Fruit fly (Drosophila melanogaster) whole organism, embryonic: Measurements from ENCODE around the gene mAcon1.
A peak's percentile ranks its signal among the peaks of the same experiment; 100 is the strongest.

Source experiments
- Asciz ChIP-seq: fragments of 200-800 bp; sonication (Bioruptor generic); optimal IDR thresholded peaks from 2 replicates; lab custom pipeline; 2017; ENCODE audit warnings: missing biosample characterization, mild to moderate bottlenecking, missing genetic modification characterization, missing genetic modification reagents
- Atf-2 ChIP-seq: fragments of 200-800 bp; sonication (Bioruptor generic); optimal IDR thresholded peaks from 2 replicates; lab custom pipeline; 2016; ENCODE audit warnings: missing biosample characterization, missing genetic modification characterization
- B-H1 ChIP-seq: fragments of 200-800 bp; sonication (Bioruptor generic); IDR thresholded peaks from 3 replicates; pipeline ENCODE4 v1.3.6; 2022; ENCODE audit warnings: missing biosample characterization, missing genetic modification characterization
- CG10321 ChIP-seq: fragments of 200-800 bp; sonication (Bioruptor generic); IDR thresholded peaks from 2 replicates; pipeline ENCODE4 v1.3.6; 2022; ENCODE audit warnings: missing biosample characterization, missing genetic modification characterization
- CG10431 ChIP-seq: fragments of 200-800 bp; sonication (Bioruptor generic); optimal IDR thresholded peaks from 3 replicates; lab custom pipeline; 2018; ENCODE audit warnings: missing biosample characterization, mild to moderate bottlenecking, missing genetic modification characterization
- CG10462 ChIP-seq: fragments of 200-800 bp; sonication (Bioruptor generic); optimal IDR thresholded peaks from 2 replicates; lab custom pipeline; 2016; ENCODE audit warnings: missing biosample characterization, missing genetic modification characterization
- CG10654 ChIP-seq: fragments of 200-800 bp; sonication (Bioruptor generic); optimal IDR thresholded peaks from 2 replicates; lab custom pipeline; 2016; ENCODE audit warnings: missing biosample characterization, missing genetic modification characterization
- CG12769 ChIP-seq: fragments of 200-800 bp; sonication (Bioruptor generic); optimal IDR thresholded peaks from 2 replicates; lab custom pipeline; 2019; ENCODE audit warnings: missing biosample characterization, mild to moderate bottlenecking, missing genetic modification characterization, moderate library complexity
- CG13775 ChIP-seq: fragments of 200-800 bp; sonication (Bioruptor generic); optimal IDR thresholded peaks from 3 replicates; lab custom pipeline; 2017; ENCODE audit warnings: missing biosample characterization, mild to moderate bottlenecking, missing genetic modification characterization
- CG15011 ChIP-seq: fragments of 200-800 bp; sonication (Bioruptor generic); optimal IDR thresholded peaks from 3 replicates; lab custom pipeline; 2018; ENCODE audit warnings: missing biosample characterization, mild to moderate bottlenecking, missing genetic modification characterization
- CG18262 ChIP-seq: fragments of 200-800 bp; optimal IDR thresholded peaks from 3 replicates; lab custom pipeline; 2019; ENCODE audit warnings: missing biosample characterization, mild to moderate bottlenecking, missing genetic modification characterization, moderate library complexity
- CG2678 ChIP-seq: fragments of 200-800 bp; sonication (Bioruptor generic); optimal IDR thresholded peaks from 3 replicates; lab custom pipeline; 2019; ENCODE audit warnings: missing biosample characterization, mild to moderate bottlenecking, missing genetic modification characterization, moderate library complexity
- CG30403 ChIP-seq: fragments of 200-800 bp; sonication (Bioruptor generic); optimal IDR thresholded peaks from 3 replicates; lab custom pipeline; 2016; ENCODE audit warnings: missing biosample characterization, missing genetic modification characterization
- CG31224 ChIP-seq: fragments of 200-800 bp; sonication (Bioruptor generic); IDR thresholded peaks from 2 replicates; pipeline ENCODE4 v1.3.6; 2022; ENCODE audit warnings: missing biosample characterization, missing genetic modification characterization
- CG31388 ChIP-seq: fragments of 200-800 bp; sonication (Bioruptor generic); optimal IDR thresholded peaks from 2 replicates; lab custom pipeline; 2016; ENCODE audit warnings: missing biosample characterization, missing genetic modification characterization
- CG32532 ChIP-seq: fragments of 200-800 bp; sonication (Bioruptor generic); IDR thresholded peaks from 2 replicates; pipeline ENCODE4 v1.3.6; 2022; ENCODE audit warnings: missing biosample characterization, missing genetic modification characterization
- CG34422 ChIP-seq: fragments of 200-800 bp; sonication (Bioruptor generic); IDR thresholded peaks from 3 replicates; pipeline ENCODE4 v1.3.6; 2022; ENCODE audit warnings: missing biosample characterization, missing genetic modification characterization
- CG6175 ChIP-seq: fragments of 200-800 bp; sonication (Bioruptor generic); IDR thresholded peaks from 3 replicates; pipeline ENCODE4 v1.3.6; 2022; ENCODE audit warnings: missing biosample characterization, missing genetic modification characterization
- CG6254 ChIP-seq: fragments of 200-800 bp; sonication (Bioruptor generic); optimal IDR thresholded peaks from 3 replicates; lab custom pipeline; 2017; ENCODE audit warnings: mild to moderate bottlenecking, missing biosample characterization, missing genetic modification reagents, missing genetic modification characterization
- CG6689 ChIP-seq: fragments of 200-800 bp; sonication (Bioruptor generic); IDR thresholded peaks from 2 replicates; pipeline ENCODE4 v1.3.6; 2022; ENCODE audit warnings: missing biosample characterization, missing genetic modification characterization
- CG6813 ChIP-seq: fragments of 200-800 bp; sonication (Bioruptor generic); optimal IDR thresholded peaks from 2 replicates; lab custom pipeline; 2017; ENCODE audit warnings: missing biosample characterization, missing genetic modification characterization, mild to moderate bottlenecking, moderate library complexity, missing genetic modification reagents
- CG7556 ChIP-seq: fragments of 200-800 bp; sonication (Bioruptor generic); optimal IDR thresholded peaks from 2 replicates; lab custom pipeline; 2017; ENCODE audit warnings: missing biosample characterization, mild to moderate bottlenecking, missing genetic modification characterization
- CG7963 ChIP-seq: fragments of 200-800 bp; sonication (Bioruptor generic); IDR thresholded peaks from 3 replicates; pipeline ENCODE4 v1.3.6; 2022; ENCODE audit warnings: missing biosample characterization, missing genetic modification characterization; ENCODE audit not compliant: partially characterized antibody
- CG8388 ChIP-seq: fragments of 200-800 bp; sonication (Bioruptor generic); optimal IDR thresholded peaks from 2 replicates; lab custom pipeline; 2019; ENCODE audit warnings: missing biosample characterization, mild to moderate bottlenecking, missing genetic modification characterization, moderate library complexity
- CG9932 ChIP-seq: fragments of 200-800 bp; sonication (Bioruptor generic); IDR thresholded peaks from 2 replicates; pipeline ENCODE4 v1.3.6; 2022; ENCODE audit warnings: missing biosample characterization, missing genetic modification characterization
- Chrac-16 ChIP-seq: fragments of 200-800 bp; sonication (Bioruptor generic); optimal IDR thresholded peaks from 3 replicates; lab custom pipeline; 2016; ENCODE audit warnings: missing biosample characterization, missing genetic modification characterization
- D19A ChIP-seq: fragments of 200-800 bp; optimal IDR thresholded peaks from 3 replicates; lab custom pipeline; 2019; ENCODE audit warnings: missing biosample characterization, mild to moderate bottlenecking, missing genetic modification characterization, moderate library complexity
- HLH3B ChIP-seq: fragments of 200-800 bp; sonication (Bioruptor generic); IDR thresholded peaks from 2 replicates; pipeline ENCODE4 v1.3.6; 2022; ENCODE audit warnings: missing biosample characterization, missing genetic modification characterization
- Lim3 ChIP-seq: fragments of 200-800 bp; sonication (Bioruptor generic); IDR thresholded peaks from 2 replicates; pipeline ENCODE4 v1.3.6; 2022; ENCODE audit warnings: missing biosample characterization, missing genetic modification characterization
- MBD-R2 ChIP-seq: fragments of 200-800 bp; sonication (Bioruptor generic); IDR thresholded peaks from 2 replicates; pipeline ENCODE4 v1.3.6; 2022; ENCODE audit warnings: missing biosample characterization, missing genetic modification characterization
- Myb ChIP-seq: fragments of 200-800 bp; sonication (Bioruptor generic); optimal IDR thresholded peaks from 2 replicates; lab custom pipeline; 2016; ENCODE audit warnings: missing biosample characterization, missing genetic modification characterization
- NC2α ChIP-seq: fragments of 200-800 bp; sonication (Bioruptor generic); optimal IDR thresholded peaks from 2 replicates; lab custom pipeline; 2016; ENCODE audit warnings: missing biosample characterization, missing genetic modification characterization
- Sox100B ChIP-seq: fragments of 200-800 bp; sonication (Bioruptor generic); optimal IDR thresholded peaks from 3 replicates; lab custom pipeline; 2018; ENCODE audit warnings: missing biosample characterization, mild to moderate bottlenecking, missing genetic modification characterization
- al ChIP-seq: fragments of 200-800 bp; sonication (Bioruptor generic); IDR thresholded peaks from 2 replicates; pipeline ENCODE4 v1.3.6; 2022; ENCODE audit warnings: missing biosample characterization, missing genetic modification characterization
- az2 ChIP-seq: fragments of 200-800 bp; sonication (Bioruptor generic); optimal IDR thresholded peaks from 3 replicates; lab custom pipeline; 2016; ENCODE audit warnings: missing biosample characterization, missing genetic modification characterization
- cad ChIP-seq: fragments of >200 bp; optimal IDR thresholded peaks from 2 replicates; lab custom pipeline; 2017; ENCODE audit warnings: missing biosample characterization, missing genetic modification characterization
- danr ChIP-seq: fragments of 200-800 bp; sonication (Bioruptor generic); IDR thresholded peaks from 2 replicates; pipeline ENCODE4 v1.3.6; 2022; ENCODE audit warnings: missing biosample characterization, missing genetic modification characterization
- eyg ChIP-seq: fragments of 200-800 bp; sonication (Bioruptor generic); optimal IDR thresholded peaks from 3 replicates; lab custom pipeline; 2016; ENCODE audit warnings: missing biosample characterization, missing genetic modification characterization
- fd64A ChIP-seq: fragments of 200-800 bp; sonication (Bioruptor generic); optimal IDR thresholded peaks from 3 replicates; lab custom pipeline; 2018; ENCODE audit warnings: missing biosample characterization, mild to moderate bottlenecking, missing genetic modification characterization
- grn ChIP-seq: fragments of 200-800 bp; sonication (Bioruptor generic); optimal IDR thresholded peaks from 3 replicates; lab custom pipeline; 2017; ENCODE audit warnings: missing biosample characterization, missing genetic modification characterization
- lbe ChIP-seq: fragments of 200-800 bp; sonication (Bioruptor generic); optimal IDR thresholded peaks from 2 replicates; lab custom pipeline; 2016; ENCODE audit warnings: missing biosample characterization, mild to moderate bottlenecking, missing genetic modification characterization
- pan ChIP-seq, 4 experiments: fragments of >200 bp in 3 of 4; fragments of 200-800 bp in 1 of 4; sonication (Bioruptor generic) in 1 of 4; optimal IDR thresholded peaks in 3 of 4; IDR thresholded peaks in 1 of 4; 2 replicates each; pipeline versions ENCODE4 v1.3.6 to Lab custom; 2017 to 2022; ENCODE audit warnings: missing biosample characterization in 2 of 4, missing genetic modification characterization in 2 of 4, mixed read lengths in 1 of 4
- salm ChIP-seq: fragments of 200-800 bp; sonication (Bioruptor generic); optimal IDR thresholded peaks from 2 replicates; lab custom pipeline; 2018; ENCODE audit warnings: missing biosample characterization, mild to moderate bottlenecking, missing genetic modification characterization
- sc ChIP-seq, 3 experiments: fragments of >200 bp in 2 of 3; fragments of 200-800 bp in 1 of 3; sonication (Bioruptor generic) in 1 of 3; optimal IDR thresholded peaks; 2 replicates in 2 of 3; 3 replicates in 1 of 3; lab custom pipeline; 2017; ENCODE audit warnings: mild to moderate bottlenecking in 1 of 3, missing biosample characterization in 1 of 3, missing genetic modification characterization in 1 of 3, missing genetic modification reagents in 1 of 3
- sd ChIP-seq: fragments of 200-800 bp; sonication (Bioruptor generic); optimal IDR thresholded peaks from 3 replicates; lab custom pipeline; 2018; ENCODE audit warnings: missing biosample characterization, mild to moderate bottlenecking, missing genetic modification characterization, moderate library complexity
- sens ChIP-seq: fragments of 200-800 bp; sonication (Bioruptor generic); peaks from one replicate; lab custom pipeline; 2016; ENCODE audit warnings: missing biosample characterization, missing genetic modification characterization
- sens-2 ChIP-seq: fragments of 200-800 bp; sonication (Bioruptor generic); IDR thresholded peaks from 2 replicates; pipeline ENCODE4 v1.3.6; 2022; ENCODE audit warnings: missing biosample characterization, missing genetic modification characterization
- sima ChIP-seq: fragments of 200-800 bp; sonication (Bioruptor generic); optimal IDR thresholded peaks from 2 replicates; lab custom pipeline; 2016; ENCODE audit warnings: missing biosample characterization, missing genetic modification characterization
- sisA ChIP-seq: fragments of 200-800 bp; sonication (Bioruptor generic); IDR thresholded peaks from 2 replicates; pipeline ENCODE4 v1.3.6; 2022; ENCODE audit warnings: missing biosample characterization, missing genetic modification characterization
- sob ChIP-seq: fragments of 200-800 bp; sonication (Bioruptor generic); IDR thresholded peaks from 2 replicates; pipeline ENCODE4 v1.3.6; 2022; ENCODE audit warnings: missing biosample characterization, missing genetic modification characterization
- tap ChIP-seq: fragments of 200-800 bp; optimal IDR thresholded peaks from 3 replicates; lab custom pipeline; 2019; ENCODE audit warnings: missing biosample characterization, mild to moderate bottlenecking, missing genetic modification characterization, moderate library complexity
- tin ChIP-seq: fragments of 200-800 bp; sonication (Bioruptor generic); optimal IDR thresholded peaks from 3 replicates; lab custom pipeline; 2016; ENCODE audit warnings: missing biosample characterization, missing genetic modification characterization

mAcon1 gene

DNA sequence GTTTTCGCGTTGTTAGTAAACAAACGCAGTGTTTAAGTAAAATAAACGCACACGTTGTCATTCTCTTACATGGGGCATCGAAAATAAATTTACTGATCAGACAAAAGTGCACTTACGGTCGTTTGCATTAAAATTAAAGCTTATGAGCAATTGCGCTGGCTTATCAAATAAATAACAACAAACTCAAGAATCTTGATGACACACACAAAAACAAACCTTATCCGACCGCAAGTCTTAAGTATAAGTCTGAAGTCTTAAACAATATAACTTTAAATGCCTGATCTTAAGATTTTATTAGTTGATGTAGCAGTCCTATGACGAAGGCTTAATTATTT lies 50.5 kb downstream of the mAcon1 start (continued):
- no peak for TF ChIP-seq MBD-R2 (GFP tag; lab: Robert Waterston, UW)
- peak; percentile 30 for TF ChIP-seq D19A (tag; lab: Kevin White, UChicago)
- TF ChIP-seq sob (GFP tag; lab: Robert Waterston, UW), result no peak
- TF ChIP-seq Myb (GFP tag; lab: Kevin White, UChicago), result no peak
- TF ChIP-seq sd (tag; lab: Kevin White, UChicago), result peak; percentile 23
- no peak for TF ChIP-seq CG7963 (GFP tag; lab: Robert Waterston, UW)
- TF ChIP-seq B-H1 (GFP tag; lab: Robert Waterston, UW), result no peak
- TF ChIP-seq CG10431, result no peak
- no peak for TF ChIP-seq sens-2
- TF ChIP-seq salm (tag; lab: Kevin White, UChicago), result peak; percentile 41
- TF ChIP-seq CG10654 (GFP tag; lab: Kevin White, UChicago), result no peak
- no peak for TF ChIP-seq fd64A (GFP tag; lab: Kevin White, UChicago)
- TF ChIP-seq sens (GFP tag; lab: Kevin White, UChicago), result peak; percentile 76
- TF ChIP-seq Atf-2 (GFP tag; lab: Kevin White, UChicago), result no peak
- no peak for TF ChIP-seq Lim3 (GFP tag; lab: Robert Waterston, UW)
- TF ChIP-seq al (GFP tag; lab: Robert Waterston, UW), result no peak
- peak; percentile 38 for TF ChIP-seq Sox100B (GFP tag; lab: Kevin White, UChicago)
- TF ChIP-seq CG6813 (GFP tag; lab: Kevin White, UChicago), result no peak
- TF ChIP-seq sc (optimal IDR thresholded peaks at IDR 0.05; lab: Kevin White, UChicago), result no peak
- peak; percentile 33 for TF ChIP-seq sc (GFP tag; optimal IDR thresholded peaks at IDR 0.05; lab: Kevin White, UChicago)
- no peak for TF ChIP-seq sima (GFP tag; lab: Kevin White, UChicago)
- no peak for TF ChIP-seq lbe
- TF ChIP-seq danr (GFP tag; lab: Robert Waterston, UW), result no peak
- peak; percentile 27 for TF ChIP-seq grn
- peak; percentile 12 for TF ChIP-seq CG7556 (GFP tag; lab: Kevin White, UChicago)
- TF ChIP-seq CG18262 (tag; lab: Kevin White, UChicago), result no peak
- no peak for TF ChIP-seq az2 (GFP tag; lab: Kevin White, UChicago)
- TF ChIP-seq cad (GFP tag; lab: Kevin White, UChicago), result no peak
- TF ChIP-seq HLH3B (GFP tag; lab: Robert Waterston, UW), result no peak; the same call in 1 of the 2 replicates
- no peak for TF ChIP-seq CG31388
- TF ChIP-seq CG9932, result 0 out of 2 replicates have a peak, but pooled peaks have one; percentile 1
- peak; percentile 15 for TF ChIP-seq tap
- TF ChIP-seq tin (GFP tag; lab: Kevin White, UChicago), result no peak
- no peak for TF ChIP-seq eyg (GFP tag; lab: Kevin White, UChicago)
- peak; percentile 4 for TF ChIP-seq CG12769 (tag; lab: Kevin White, UChicago)
- TF ChIP-seq CG8388 (GFP tag; lab: Kevin White, UChicago), result no peak
- TF ChIP-seq CG15011, result peak; percentile 7
- no peak for TF ChIP-seq CG6175 (GFP tag; lab: Robert Waterston, UW)
- TF ChIP-seq CG32532 (GFP tag; lab: Robert Waterston, UW), result no peak
- no peak for TF ChIP-seq CG13775 (GFP tag; lab: Kevin White, UChicago)
- TF ChIP-seq CG30403 (GFP tag; lab: Kevin White, UChicago), result no peak
- TF ChIP-seq NC2α (GFP tag; lab: Kevin White, UChicago), result no peak
- no peak for TF ChIP-seq CG10462 (GFP tag; lab: Kevin White, UChicago)
- no peak for TF ChIP-seq CG6689 (GFP tag; lab: Robert Waterston, UW)
- TF ChIP-seq pan (optimal IDR thresholded peaks at IDR 0.05; lab: Kevin White, UChicago), result no peak
- no peak for TF ChIP-seq pan (GFP tag; optimal IDR thresholded peaks at IDR 0.05 in 1 of 2, IDR thresholded peaks at IDR 0.05 in 1 of 2)
- TF ChIP-seq Chrac-16, result no peak
- no peak for TF ChIP-seq sisA (GFP tag; lab: Robert Waterston, UW)
- no peak for TF ChIP-seq CG31224
- TF ChIP-seq CG10321 (GFP tag; lab: Robert Waterston, UW), result no peak
- peak; percentile 26 for TF ChIP-seq CG2678 (tag; lab: Kevin White, UChicago)
- peak; percentile 18 for TF ChIP-seq Asciz (GFP tag; lab: Kevin White, UChicago)
- TF ChIP-seq CG6254 (GFP tag; lab: Kevin White, UChicago), result no peak
- no peak for TF ChIP-seq CG34422 (GFP tag; lab: Robert Waterston, UW)
